Fruit fly (Drosophila melanogaster) whole organism, embryonic: Measurements from ENCODE around the gene Hsp110.
A peak's percentile ranks its signal among the peaks of the same experiment; 100 is the strongest.

Experiments
- B-H1 ChIP-seq: fragments of 200-800 bp; sonication (Bioruptor generic); IDR thresholded peaks from 3 replicates; pipeline ENCODE4 v1.3.6; 2022; ENCODE audit warnings: missing biosample characterization, missing genetic modification characterization
- CG10543 ChIP-seq: fragments of 200-800 bp; sonication (Bioruptor generic); optimal IDR thresholded peaks from 3 replicates; lab custom pipeline; 2017; ENCODE audit warnings: missing biosample characterization, mild to moderate bottlenecking, missing genetic modification characterization, moderate library complexity
- CG11456 ChIP-seq: fragments of 200-800 bp; sonication (Bioruptor generic); IDR thresholded peaks from 3 replicates; pipeline ENCODE4 v1.3.6; 2022; ENCODE audit warnings: missing biosample characterization, missing genetic modification characterization
- CG11695 ChIP-seq: fragments of 200-800 bp; sonication (Bioruptor generic); IDR thresholded peaks from 3 replicates; pipeline ENCODE4 v1.3.6; 2022; ENCODE audit warnings: missing biosample characterization, missing genetic modification characterization
- CG13287 ChIP-seq: fragments of 200-800 bp; sonication (Bioruptor generic); IDR thresholded peaks from 2 replicates; pipeline ENCODE4 v1.3.6; 2022; ENCODE audit warnings: missing biosample characterization, missing genetic modification characterization; ENCODE audit not compliant: partially characterized antibody
- CG14014 ChIP-seq: fragments of 200-800 bp; sonication (Bioruptor generic); IDR thresholded peaks from 2 replicates; pipeline ENCODE4 v1.3.6; 2022; ENCODE audit warnings: missing biosample characterization, missing genetic modification characterization
- CG16863 ChIP-seq: fragments of 200-800 bp; sonication (Bioruptor generic); optimal IDR thresholded peaks from 3 replicates; lab custom pipeline; 2016; ENCODE audit warnings: missing biosample characterization, missing genetic modification characterization
- CG17912 ChIP-seq: fragments of 200-800 bp; sonication (Bioruptor generic); optimal IDR thresholded peaks from 2 replicates; lab custom pipeline; 2018; ENCODE audit warnings: missing biosample characterization, mild to moderate bottlenecking, missing genetic modification characterization
- CG1832 ChIP-seq: fragments of 200-800 bp; sonication (Bioruptor generic); optimal IDR thresholded peaks from 2 replicates; lab custom pipeline; 2017; ENCODE audit warnings: missing biosample characterization, mild to moderate bottlenecking, missing genetic modification characterization, inconsistent platforms
- CG2120 ChIP-seq: fragments of 200-800 bp; sonication (Bioruptor generic); optimal IDR thresholded peaks from 3 replicates; lab custom pipeline; 2016; ENCODE audit warnings: missing biosample characterization, missing genetic modification characterization
- CG2199 ChIP-seq: fragments of 200-800 bp; sonication (Bioruptor generic); IDR thresholded peaks from 3 replicates; pipeline ENCODE4 v1.3.6; 2022; ENCODE audit warnings: missing biosample characterization, missing genetic modification characterization
- CG2678 ChIP-seq: fragments of 200-800 bp; sonication (Bioruptor generic); optimal IDR thresholded peaks from 3 replicates; lab custom pipeline; 2019; ENCODE audit warnings: missing biosample characterization, mild to moderate bottlenecking, missing genetic modification characterization, moderate library complexity
- CG34422 ChIP-seq: fragments of 200-800 bp; sonication (Bioruptor generic); IDR thresholded peaks from 3 replicates; pipeline ENCODE4 v1.3.6; 2022; ENCODE audit warnings: missing biosample characterization, missing genetic modification characterization
- CG6791 ChIP-seq: fragments of 200-800 bp; sonication (Bioruptor generic); IDR thresholded peaks from 3 replicates; pipeline ENCODE4 v1.3.6; 2022; ENCODE audit warnings: missing biosample characterization, missing genetic modification characterization; ENCODE audit not compliant: partially characterized antibody
- D19B ChIP-seq: fragments of 200-800 bp; sonication (Bioruptor generic); optimal IDR thresholded peaks from 2 replicates; lab custom pipeline; 2017; ENCODE audit warnings: missing biosample characterization, mild to moderate bottlenecking, missing genetic modification characterization
- Dbx ChIP-seq: fragments of 200-800 bp; sonication (Bioruptor generic); IDR thresholded peaks from 3 replicates; pipeline ENCODE4 v1.3.6; 2022; ENCODE audit warnings: missing biosample characterization, missing genetic modification characterization
- Dip2 ChIP-seq: fragments of 200-800 bp; sonication (Bioruptor generic); IDR thresholded peaks from 2 replicates; pipeline ENCODE4 v1.3.6; 2022; ENCODE audit warnings: missing biosample characterization, missing genetic modification characterization
- E2f1 ChIP-seq: fragments of 200-800 bp; sonication (Bioruptor generic); IDR thresholded peaks from 2 replicates; pipeline ENCODE4 v1.3.6; 2022; ENCODE audit warnings: missing biosample characterization, missing genetic modification characterization
- E2f2 ChIP-seq: fragments of 200-800 bp; sonication (Bioruptor generic); IDR thresholded peaks from 2 replicates; pipeline ENCODE4 v1.3.6; 2022; ENCODE audit warnings: missing biosample characterization, missing genetic modification characterization
- Gug ChIP-seq: fragments of 200-800 bp; sonication (Bioruptor generic); IDR thresholded peaks from 4 replicates; pipeline ENCODE4 v1.3.6; 2022; ENCODE audit warnings: missing biosample characterization, missing genetic modification characterization
- NFAT ChIP-seq: fragments of 200-800 bp; sonication (Bioruptor generic); IDR thresholded peaks from 2 replicates; pipeline ENCODE4 v1.3.6; 2022; ENCODE audit warnings: missing biosample characterization, missing genetic modification characterization
- Ptx1 ChIP-seq: fragments of 200-800 bp; sonication (Bioruptor generic); IDR thresholded peaks from 2 replicates; pipeline ENCODE4 v1.3.6; 2022; ENCODE audit warnings: missing biosample characterization, missing genetic modification characterization
- Sin3A ChIP-seq: fragments of >200 bp; optimal IDR thresholded peaks from 2 replicates; lab custom pipeline; 2018
- Stat92E ChIP-seq, 3 experiments: fragments of >200 bp in 2 of 3; fragments of 200-800 bp in 1 of 3; sonication (Bioruptor generic) in 1 of 3; optimal IDR thresholded peaks; 2 replicates each; lab custom pipeline; 2017 to 2019; ENCODE audit warnings: missing biosample characterization in 3 of 3, missing genetic modification characterization in 3 of 3, mild to moderate bottlenecking in 1 of 3, moderate library complexity in 1 of 3
- YL-1 ChIP-seq: fragments of 200-800 bp; sonication (Bioruptor generic); optimal IDR thresholded peaks from 3 replicates; lab custom pipeline; 2017; ENCODE audit warnings: missing biosample characterization, mild to moderate bottlenecking, missing genetic modification characterization
- bab2 ChIP-seq: fragments of 200-800 bp; sonication (Bioruptor generic); optimal IDR thresholded peaks from 2 replicates; lab custom pipeline; 2016; ENCODE audit warnings: missing biosample characterization, missing genetic modification characterization
- br ChIP-seq: fragments of >200 bp; optimal IDR thresholded peaks from 2 replicates; lab custom pipeline; 2017
- cg ChIP-seq: fragments of 200-800 bp; sonication (Bioruptor generic); optimal IDR thresholded peaks from 3 replicates; lab custom pipeline; 2019; ENCODE audit warnings: missing biosample characterization, mild to moderate bottlenecking, missing genetic modification characterization, moderate library complexity
- fu2 ChIP-seq: fragments of 200-800 bp; sonication (Bioruptor generic); optimal IDR thresholded peaks from 2 replicates; lab custom pipeline; 2016; ENCODE audit warnings: missing biosample characterization, missing genetic modification characterization
- gce ChIP-seq: fragments of 200-800 bp; sonication (Bioruptor generic); IDR thresholded peaks from 3 replicates; pipeline ENCODE4 v1.3.6; 2022; ENCODE audit warnings: missing biosample characterization, missing genetic modification characterization
- grau ChIP-seq: fragments of 200-800 bp; optimal IDR thresholded peaks from 3 replicates; lab custom pipeline; 2019; ENCODE audit warnings: missing biosample characterization, mild to moderate bottlenecking, missing genetic modification characterization, moderate library complexity
- hbn ChIP-seq: fragments of 200-800 bp; sonication (Bioruptor generic); IDR thresholded peaks from 2 replicates; pipeline ENCODE4 v1.3.6; 2022; ENCODE audit warnings: missing biosample characterization, missing genetic modification characterization; ENCODE audit not compliant: partially characterized antibody
- insv ChIP-seq, 2 experiments: fragments of 200-800 bp; sonication (Bioruptor generic); optimal IDR thresholded peaks; 3 replicates each; lab custom pipeline; 2016 to 2018; ENCODE audit warnings: missing biosample characterization in 2 of 2, missing genetic modification characterization in 2 of 2
- nom ChIP-seq: fragments of 200-800 bp; sonication (Bioruptor generic); optimal IDR thresholded peaks from 2 replicates; lab custom pipeline; 2017; ENCODE audit warnings: missing biosample characterization, missing genetic modification characterization, mild to moderate bottlenecking, moderate library complexity, missing genetic modification reagents
- pan ChIP-seq, 4 experiments: fragments of >200 bp in 3 of 4; fragments of 200-800 bp in 1 of 4; sonication (Bioruptor generic) in 1 of 4; optimal IDR thresholded peaks in 3 of 4; IDR thresholded peaks in 1 of 4; 2 replicates each; pipeline versions ENCODE4 v1.3.6 to Lab custom; 2017 to 2022; ENCODE audit warnings: missing biosample characterization in 2 of 4, missing genetic modification characterization in 2 of 4, mixed read lengths in 1 of 4
- prd ChIP-seq, 3 experiments: fragments of >200 bp in 2 of 3; fragments of 200-800 bp in 1 of 3; sonication (Bioruptor generic) in 1 of 3; optimal IDR thresholded peaks in 2 of 3; IDR thresholded peaks in 1 of 3; 2 replicates in 2 of 3; 3 replicates in 1 of 3; pipeline versions ENCODE4 v1.3.6 to Lab custom; 2017 to 2022; ENCODE audit warnings: missing biosample characterization in 1 of 3, missing genetic modification characterization in 1 of 3
- ro ChIP-seq: fragments of 200-800 bp; sonication (Bioruptor generic); IDR thresholded peaks from 2 replicates; pipeline ENCODE4 v1.3.6; 2022; ENCODE audit warnings: missing biosample characterization, missing genetic modification characterization
- sd ChIP-seq: fragments of 200-800 bp; sonication (Bioruptor generic); optimal IDR thresholded peaks from 3 replicates; lab custom pipeline; 2018; ENCODE audit warnings: missing biosample characterization, mild to moderate bottlenecking, missing genetic modification characterization, moderate library complexity
- sens ChIP-seq: fragments of 200-800 bp; sonication (Bioruptor generic); peaks from one replicate; lab custom pipeline; 2016; ENCODE audit warnings: missing biosample characterization, missing genetic modification characterization
- sens-2 ChIP-seq: fragments of 200-800 bp; sonication (Bioruptor generic); IDR thresholded peaks from 2 replicates; pipeline ENCODE4 v1.3.6; 2022; ENCODE audit warnings: missing biosample characterization, missing genetic modification characterization
- sim ChIP-seq: fragments of 200-800 bp; sonication (Bioruptor generic); IDR thresholded peaks from 2 replicates; pipeline ENCODE4 v1.3.6; 2022; ENCODE audit warnings: missing biosample characterization, missing genetic modification characterization
- sob ChIP-seq: fragments of 200-800 bp; sonication (Bioruptor generic); IDR thresholded peaks from 2 replicates; pipeline ENCODE4 v1.3.6; 2022; ENCODE audit warnings: missing biosample characterization, missing genetic modification characterization
- twi ChIP-seq: fragments of 200-800 bp; optimal IDR thresholded peaks from 2 replicates; lab custom pipeline; 2019; ENCODE audit warnings: missing biosample characterization, mild to moderate bottlenecking, missing genetic modification characterization, moderate library complexity
- tx ChIP-seq: fragments of 200-800 bp; sonication (Bioruptor generic); optimal IDR thresholded peaks from 2 replicates; lab custom pipeline; 2016; ENCODE audit warnings: missing biosample characterization, missing genetic modification characterization
- unpg ChIP-seq: fragments of 200-800 bp; sonication (Bioruptor generic); optimal IDR thresholded peaks from 3 replicates; lab custom pipeline; 2018; ENCODE audit warnings: missing biosample characterization, mild to moderate bottlenecking, missing genetic modification characterization, moderate library complexity
- vvl ChIP-seq: fragments of 200-800 bp; sonication (Bioruptor generic); IDR thresholded peaks from 2 replicates; pipeline ENCODE4 v1.3.6; 2022; ENCODE audit warnings: missing biosample characterization, missing genetic modification characterization
- zen2 ChIP-seq: fragments of 200-800 bp; sonication (Bioruptor generic); IDR thresholded peaks from 3 replicates; pipeline ENCODE4 v1.3.6; 2022; ENCODE audit warnings: missing biosample characterization, missing genetic modification characterization; ENCODE audit not compliant: partially characterized antibody

The Hsp110 gene

dm6 chr3L:14037655-14038644 lies 1.1 kb downstream of the Hsp110 start:
- TF ChIP-seq sd: peak; percentile 13
- TF ChIP-seq sob (GFP tag; lab: Robert Waterston, UW): peak; percentile 35; the same call in 1 of the 2 replicates
- TF ChIP-seq Stat92E (GFP tag; optimal IDR thresholded peaks at IDR 0.05; lab: Kevin White, UChicago): no peak
- no peak for TF ChIP-seq Dip2 (GFP tag; lab: Robert Waterston, UW)
- TF ChIP-seq vvl (GFP tag; lab: Robert Waterston, UW): peak; percentile 26; the same call in 1 of the 2 replicates
- peak; percentile 9 for TF ChIP-seq bab2 (GFP tag; lab: Kevin White, UChicago)
- no peak for TF ChIP-seq CG11695
- TF ChIP-seq CG14014: peak; percentile 31; the same call in 1 of the 2 replicates
- TF ChIP-seq unpg (GFP tag; lab: Kevin White, UChicago): no peak
- TF ChIP-seq grau (tag; lab: Kevin White, UChicago): peak; percentile 81
- TF ChIP-seq CG34422 (GFP tag; lab: Robert Waterston, UW): peak; percentile 94; the same call in 2 of the 3 replicates
- peak; percentile 67 for TF ChIP-seq CG1832 (GFP tag; lab: Kevin White, UChicago)
- TF ChIP-seq Sin3A: no peak
- peak; percentile 45; the same call in 1 of the 3 replicates for TF ChIP-seq zen2
- TF ChIP-seq NFAT: peak; percentile 9; the same call in 1 of the 2 replicates
- peak; percentile 30 for TF ChIP-seq tx (GFP tag; lab: Kevin White, UChicago)
- TF ChIP-seq sens: peak; percentile 78
- no peak for TF ChIP-seq CG2678 (tag; lab: Kevin White, UChicago)
- 0 out of 3 replicates have a peak, but pooled peaks have one; percentile 21 for TF ChIP-seq CG11456 (GFP tag; lab: Robert Waterston, UW)
- TF ChIP-seq CG10543 (GFP tag; lab: Kevin White, UChicago): peak; percentile 12
- TF ChIP-seq hbn: peak; percentile 42
- peak; percentile 17; the same call in 1 of the 3 replicates for TF ChIP-seq B-H1 (GFP tag; lab: Robert Waterston, UW)
- TF ChIP-seq cg (GFP tag; lab: Kevin White, UChicago): peak; percentile 72
- peak; percentile 20 for TF ChIP-seq CG17912 (GFP tag; lab: Kevin White, UChicago)
- no peak for TF ChIP-seq Gug (GFP tag; lab: Robert Waterston, UW)
- no peak for TF ChIP-seq pan (optimal IDR thresholded peaks at IDR 0.05; lab: Kevin White, UChicago)
- TF ChIP-seq pan (GFP tag; optimal IDR thresholded peaks at IDR 0.05 in 1 of 2, IDR thresholded peaks at IDR 0.05 in 1 of 2): peak in 1 of 2 experiments; percentile 4
- TF ChIP-seq E2f2 (GFP tag; lab: Robert Waterston, UW): peak; percentile 16; the same call in 1 of the 2 replicates
- no peak for TF ChIP-seq prd (optimal IDR thresholded peaks at IDR 0.05; lab: Kevin White, UChicago)
- TF ChIP-seq prd (GFP tag; IDR thresholded peaks at IDR 0.05; lab: Robert Waterston, UW): 0 out of 3 replicates have a peak, but pooled peaks have one; percentile 6
- TF ChIP-seq YL-1: peak; percentile 43
- TF ChIP-seq E2f1 (GFP tag; lab: Robert Waterston, UW): peak; percentile 56; the same call in 1 of the 2 replicates
- TF ChIP-seq nom (GFP tag; lab: Kevin White, UChicago): peak; percentile 10
- TF ChIP-seq CG16863 (GFP tag; lab: Kevin White, UChicago): no peak
- TF ChIP-seq CG2199 (GFP tag; lab: Robert Waterston, UW): no peak
- no peak for TF ChIP-seq br (lab: Kevin White, UChicago)
- TF ChIP-seq sim: no peak
- TF ChIP-seq insv (GFP tag; optimal IDR thresholded peaks at IDR 0.05; lab: Kevin White, UChicago): peak in 1 of 2 experiments; percentile 2
- TF ChIP-seq D19B (GFP tag; lab: Kevin White, UChicago): peak; percentile 23
- TF ChIP-seq twi: peak; percentile 56
- peak; percentile 55; the same call in 2 of the 3 replicates for TF ChIP-seq Dbx (GFP tag; lab: Robert Waterston, UW)
- TF ChIP-seq gce (GFP tag; lab: Robert Waterston, UW): no peak
- peak; percentile 51 for TF ChIP-seq CG13287 (GFP tag; lab: Robert Waterston, UW)
- peak; percentile 56 for TF ChIP-seq CG2120
- no peak for TF ChIP-seq fu2
- TF ChIP-seq Ptx1: no peak
- peak; percentile 18; the same call in 1 of the 3 replicates for TF ChIP-seq CG6791
- no peak for TF ChIP-seq sens-2
- no peak for TF ChIP-seq ro (GFP tag; lab: Robert Waterston, UW)
